Fruit fly (Drosophila melanogaster): ENCODE measurements around the gene Gr39a.

DNA sequence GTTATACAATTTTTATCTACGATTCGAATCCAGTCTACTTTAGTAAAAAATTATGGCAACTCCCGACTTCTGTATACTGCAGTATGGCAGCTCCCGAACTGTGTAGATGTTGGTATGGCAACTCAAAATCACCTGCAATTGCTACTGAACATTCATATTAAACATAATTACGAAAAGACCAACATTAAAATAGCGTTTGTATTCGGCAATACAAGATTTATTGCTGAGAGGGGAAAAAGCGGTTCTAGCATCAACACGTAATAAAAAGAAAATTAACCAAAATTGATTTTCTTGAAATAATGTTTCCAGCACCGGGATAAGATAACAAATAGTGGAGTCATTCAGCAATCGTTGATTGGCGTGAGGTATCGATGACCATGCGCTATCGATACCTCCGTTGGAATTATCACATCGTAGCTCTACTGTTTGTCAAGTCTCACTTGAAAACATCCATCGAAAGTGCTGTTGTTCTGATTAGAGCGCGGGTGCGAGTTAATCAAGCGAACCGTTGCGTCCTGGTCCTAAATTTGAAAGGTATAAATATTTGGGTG lies 53.7 kb downstream of the Gr39a start, which contains the start of gene Tsp39D:
- TF ChIP-seq CG7045 (GFP tag; optimal IDR thresholded peaks at IDR 0.05) (no peak), kay (GFP tag; ENCODE audit: borderline replicate concordance) (no peak), CG12768 (GFP tag; optimal IDR thresholded peaks at IDR 0.05) (no peak)
